Worm (Caenorhabditis elegans) whole organism, young adult: ENCODE data around the gene C15F1.2.

Experiments used
- ama-1 ChIP-seq, 3 experiments: fragments of 150-350 bp in 1 of 3; sonication (generic microtip) in 2 of 3; optimal IDR thresholded peaks; 2 replicates each; lab custom pipeline; 2014 to 2018; ENCODE audit warnings: missing biosample characterization in 2 of 3, missing genetic modification characterization in 2 of 3, missing genetic modification reagents in 2 of 3
- aptf-2 ChIP-seq: fragments of 200-800 bp; sonication (Bioruptor generic); conservative IDR thresholded peaks from 2 replicates; pipeline ENCODE4 v1.3.6; 2022; ENCODE audit warnings: missing genetic modification reagents, missing genetic modification characterization, missing compliant biosample characterization
- ccch-3 ChIP-seq: fragments of 200-800 bp; sonication (Bioruptor generic); optimal IDR thresholded peaks from 2 replicates; lab custom pipeline; 2018; ENCODE audit warnings: mild to moderate bottlenecking, missing genetic modification characterization, missing compliant biosample characterization
- dpl-1 ChIP-seq: fragments of 150-350 bp; optimal IDR thresholded peaks from 2 replicates; lab custom pipeline; 2014; ENCODE audit warnings: missing biosample characterization, missing genetic modification reagents, missing genetic modification characterization
- him-1 ChIP-seq: sonication (generic microtip); optimal IDR thresholded peaks from 2 replicates; lab custom pipeline; 2016; ENCODE audit warnings: missing genotype, missing genetic modification reagents, missing genetic modification characterization, missing compliant biosample characterization
- lag-1 ChIP-seq: fragments of 200-800 bp; sonication (Bioruptor generic); IDR thresholded peaks from 2 replicates; pipeline ENCODE4 v1.3.6; 2022; ENCODE audit warnings: missing genetic modification reagents, missing genetic modification characterization, missing compliant biosample characterization
- let-526 ChIP-seq: fragments of 200-800 bp; sonication (Bioruptor generic); IDR thresholded peaks from 2 replicates; pipeline ENCODE4 v1.3.6; 2022; ENCODE audit warnings: missing genetic modification reagents, missing genetic modification characterization, missing compliant biosample characterization
- lin-35 ChIP-seq, 3 experiments: fragments of 150-350 bp in 2 of 3; sonication (generic microtip) in 1 of 3; optimal IDR thresholded peaks; 2 replicates each; lab custom pipeline; 2014 to 2018; ENCODE audit warnings: missing biosample characterization in 3 of 3, missing genetic modification characterization in 3 of 3, missing genetic modification reagents in 3 of 3
- lir-1 ChIP-seq: fragments of 200-800 bp; sonication (Bioruptor generic); conservative IDR thresholded peaks from 2 replicates; pipeline ENCODE4 v1.3.6; 2022; ENCODE audit warnings: missing genetic modification reagents, missing genetic modification characterization, missing compliant biosample characterization
- mes-4 ChIP-seq: sonication (generic microtip); optimal IDR thresholded peaks from 2 replicates; lab custom pipeline; 2016; ENCODE audit warnings: missing genotype, missing genetic modification characterization, missing compliant biosample characterization
- rec-8 ChIP-seq, 2 experiments: sonication (generic microtip); optimal IDR thresholded peaks; 2 replicates each; lab custom pipeline; 2016; ENCODE audit warnings: mild to moderate bottlenecking in 2 of 2, missing genetic modification characterization in 2 of 2, missing genetic modification reagents in 2 of 2, missing genotype in 2 of 2, missing biosample characterization in 1 of 2, missing compliant biosample characterization in 1 of 2, moderate library complexity in 1 of 2
- snpc-3.4 ChIP-seq: sonication (generic microtip); optimal IDR thresholded peaks from 2 replicates; lab custom pipeline; 2017; ENCODE audit warnings: missing genetic modification characterization, mild to moderate bottlenecking, missing compliant biosample characterization, antibody characterized with exemption, moderate library complexity, missing genotype, missing genetic modification reagents
- snpc-4 ChIP-seq, 5 experiments: fragments of 150-350 bp in 1 of 5; sonication (generic microtip) in 4 of 5; optimal IDR thresholded peaks; 2 replicates each; lab custom pipeline; 2014 to 2018; ENCODE audit warnings: missing genetic modification characterization in 5 of 5, missing biosample characterization in 3 of 5, antibody characterized with exemption in 2 of 5, mild to moderate bottlenecking in 2 of 5, missing compliant biosample characterization in 2 of 5, missing genotype in 2 of 5, moderate library complexity in 2 of 5, missing genetic modification reagents in 1 of 5

DNA sequence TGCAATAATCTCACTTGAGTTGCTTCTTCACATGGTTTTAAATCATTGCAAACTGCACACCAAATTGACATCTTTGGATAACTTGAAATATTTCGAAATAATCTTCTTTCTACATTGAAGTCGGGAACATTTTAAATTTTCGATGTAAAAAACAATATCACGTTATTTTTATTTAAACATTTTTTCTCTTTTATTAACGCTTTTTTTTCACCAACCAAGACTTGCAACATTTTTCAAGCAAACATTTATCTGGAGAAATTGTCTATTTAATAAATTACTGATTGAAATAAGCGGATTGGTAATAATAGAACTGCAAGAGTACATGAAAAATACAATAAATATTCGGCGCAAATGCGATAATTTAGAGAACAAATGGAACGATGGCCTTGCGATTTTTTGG, 9.2 kb upstream of the C15F1.2 start, which contains the start of gene C15F1.5:
- no peak for TF ChIP-seq ama-1 (optimal IDR thresholded peaks at IDR 0.05; lab: Kevin White, UChicago)
- TF ChIP-seq ama-1 (GFP tag; optimal IDR thresholded peaks at IDR 0.05; lab: Kevin White, UChicago), result no peak
- no peak for TF ChIP-seq snpc-3.4 (tag; lab: Kevin White, UChicago)
- TF ChIP-seq rec-8 (tag; optimal IDR thresholded peaks at IDR 0.05; lab: Kevin White, UChicago), result no peak
- TF ChIP-seq lag-1 (GFP tag; lab: Robert Waterston, UW), result no peak
- no peak for TF ChIP-seq ccch-3 (GFP tag; lab: Kevin White, UChicago)
- no peak for TF ChIP-seq lir-1
- no peak for TF ChIP-seq snpc-4 (GFP tag; optimal IDR thresholded peaks at IDR 0.05; lab: Kevin White, UChicago)
- TF ChIP-seq snpc-4 (tag; optimal IDR thresholded peaks at IDR 0.05; lab: Kevin White, UChicago), result no peak
- TF ChIP-seq lin-35 (GFP tag; optimal IDR thresholded peaks at IDR 0.05; lab: Kevin White, UChicago), result no peak
- no peak for TF ChIP-seq him-1 (tag; lab: Kevin White, UChicago)
- TF ChIP-seq aptf-2 (GFP tag; lab: Robert Waterston, UW), result no peak
- TF ChIP-seq dpl-1, result no peak
- TF ChIP-seq let-526 (GFP tag; lab: Robert Waterston, UW), result no peak
- no peak for TF ChIP-seq mes-4 (tag; lab: Kevin White, UChicago)
